Fruit fly (Drosophila melanogaster) whole organism, prepupa: ENCODE measurements around the gene MESR6.

Experiments
- CG3032 ChIP-seq: fragments of 200-800 bp; optimal IDR thresholded peaks from 2 replicates; lab custom pipeline; 2019; ENCODE audit warnings: missing biosample characterization, mild to moderate bottlenecking, missing genetic modification characterization, moderate library complexity
- CG8632 ChIP-seq: fragments of 200-800 bp; sonication (Bioruptor generic); optimal IDR thresholded peaks from 3 replicates; lab custom pipeline; 2016; ENCODE audit warnings: missing biosample characterization, missing genetic modification characterization
- Eip93F ChIP-seq: fragments of 200-800 bp; sonication (Bioruptor generic); optimal IDR thresholded peaks from 2 replicates; lab custom pipeline; 2016; ENCODE audit warnings: missing biosample characterization, mild to moderate bottlenecking, missing genetic modification characterization
- Hr39 ChIP-seq: fragments of 200-800 bp; sonication (Bioruptor generic); optimal IDR thresholded peaks from 2 replicates; lab custom pipeline; 2016; ENCODE audit warnings: missing biosample characterization, missing genetic modification characterization
- Met ChIP-seq: fragments of 200-800 bp; sonication (Bioruptor generic); optimal IDR thresholded peaks from 3 replicates; lab custom pipeline; 2016; ENCODE audit warnings: missing biosample characterization, missing genetic modification characterization
- Sox102F ChIP-seq: fragments of 200-800 bp; sonication (Bioruptor generic); optimal IDR thresholded peaks from 2 replicates; lab custom pipeline; 2016; ENCODE audit warnings: missing biosample characterization, mild to moderate bottlenecking, missing genetic modification characterization
- fd59A ChIP-seq: fragments of 200-800 bp; sonication (Bioruptor generic); optimal IDR thresholded peaks from 2 replicates; lab custom pipeline; 2017; ENCODE audit warnings: missing biosample characterization, mild to moderate bottlenecking, missing genetic modification characterization, missing genetic modification reagents
- vri ChIP-seq: fragments of 200-800 bp; sonication (Bioruptor generic); optimal IDR thresholded peaks from 3 replicates; lab custom pipeline; 2016; ENCODE audit warnings: missing biosample characterization, mild to moderate bottlenecking, missing genetic modification characterization

dm6 chr3L:19132586-19132985 lies 40.1 kb downstream of the MESR6 start:
- TF ChIP-seq CG3032 (tag; lab: Kevin White, UChicago) (no peak), vri (GFP tag; lab: Kevin White, UChicago) (no peak), fd59A (GFP tag; lab: Kevin White, UChicago) (no peak), Hr39 (GFP tag; lab: Kevin White, UChicago) (no peak), Eip93F (no peak), CG8632 (GFP tag; lab: Kevin White, UChicago) (no peak), Met (GFP tag; lab: Kevin White, UChicago) (no peak), Sox102F (GFP tag; lab: Kevin White, UChicago) (no peak)
